Fruit fly (Drosophila melanogaster): ENCODE measurements around the gene Arl8.

- TF ChIP-seq CG8478 (optimal IDR thresholded peaks at IDR 0.05) (no peak), usp (GFP tag; optimal IDR thresholded peaks at IDR 0.05) (no peak), psq (optimal IDR thresholded peaks at IDR 0.05) (no peak), EcR (GFP tag; optimal IDR thresholded peaks at IDR 0.05) (no peak), Dll (optimal IDR thresholded peaks at IDR 0.05) (no peak)
Observed at dm6 chr3R:8139326-8139725, 12.9 kb downstream of the Arl8 start.
